Worm (Caenorhabditis elegans) whole organism, midembryonic: Measurements from ENCODE around the gene K07C11.10.

Source experiments
- T22C8.4 ChIP-seq: fragments of 200-800 bp; sonication (Bioruptor generic); IDR thresholded peaks from 2 replicates; pipeline ENCODE4 v1.3.6; 2022; ENCODE audit warnings: missing genetic modification characterization, missing compliant biosample characterization
- cog-1 ChIP-seq: sonication (generic microtip); optimal IDR thresholded peaks from 2 replicates; lab custom pipeline; 2016; ENCODE audit warnings: missing genetic modification characterization, missing compliant biosample characterization
- flt-1 ChIP-seq: fragments of 200-800 bp; sonication (Bioruptor generic); IDR thresholded peaks from 2 replicates; pipeline ENCODE4 v1.3.6; 2022; ENCODE audit warnings: missing genetic modification characterization, missing compliant biosample characterization
- klf-2 ChIP-seq: fragments of 200-800 bp; sonication (Bioruptor generic); conservative IDR thresholded peaks from 2 replicates; pipeline ENCODE4 v1.3.6; 2022; ENCODE audit warnings: missing genetic modification reagents, missing genetic modification characterization, missing compliant biosample characterization
- ref-1 ChIP-seq: fragments of 200-800 bp; sonication (Bioruptor generic); conservative IDR thresholded peaks from 2 replicates; pipeline ENCODE4 v1.3.6; 2022; ENCODE audit warnings: missing genetic modification reagents, missing genetic modification characterization, missing compliant biosample characterization
- ztf-23 ChIP-seq: fragments of 200-800 bp; sonication (Bioruptor generic); IDR thresholded peaks from 2 replicates; pipeline ENCODE4 v1.3.6; 2022; ENCODE audit warnings: missing genetic modification reagents, missing genetic modification characterization, missing compliant biosample characterization
- ztf-29 ChIP-seq: fragments of 200-800 bp; sonication (Bioruptor generic); IDR thresholded peaks from 2 replicates; pipeline ENCODE4 v1.3.6; 2022; ENCODE audit warnings: missing genetic modification reagents, missing genetic modification characterization, missing compliant biosample characterization

DNA sequence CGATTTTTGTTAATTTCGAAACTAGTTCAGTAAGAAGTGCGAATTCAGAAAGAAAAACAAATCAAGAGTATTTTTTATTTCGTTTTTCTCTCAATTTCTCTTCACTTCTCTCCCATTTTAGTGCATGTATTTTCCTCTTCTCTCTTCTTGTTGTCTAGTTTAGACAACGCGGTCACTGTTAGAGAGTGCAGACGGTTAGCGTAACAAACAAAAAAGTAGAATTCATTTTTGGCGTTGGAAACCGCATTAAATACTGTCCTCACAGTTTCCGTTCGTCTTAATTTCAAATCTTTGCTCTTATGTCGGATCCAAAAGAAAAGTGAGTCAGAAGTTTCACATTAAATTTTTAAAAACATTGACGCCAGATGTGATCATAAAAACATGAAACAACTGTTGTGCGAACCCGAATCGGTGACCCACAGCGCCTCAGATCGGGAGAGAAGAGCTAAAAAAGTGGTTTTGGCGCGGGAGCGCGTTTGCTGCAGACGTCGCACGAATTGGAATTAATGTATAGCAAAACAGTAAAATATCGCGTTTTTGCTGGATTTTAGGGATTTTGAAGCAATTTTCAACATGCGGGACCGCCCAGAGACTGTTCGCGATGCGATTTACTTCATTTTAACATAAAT, 47.7 kb downstream of the K07C11.10 start, which contains the start of gene srp-7:
- TF ChIP-seq ztf-29 (no peak), T22C8.4 (no peak), ztf-23 (GFP tag; lab: Robert Waterston, UW) (no peak), flt-1 (GFP tag; lab: Robert Waterston, UW) (no peak), cog-1 (tag; lab: Kevin White, UChicago) (no peak), ref-1 (no peak), klf-2 (GFP tag; lab: Robert Waterston, UW) (no peak)
